Worm (Caenorhabditis elegans) whole organism, L2 larva: ENCODE results near the gene T16H12.3.

Source experiments
- C34F6.9 ChIP-seq: fragments of 150-350 bp; optimal IDR thresholded peaks from 2 replicates; lab custom pipeline; 2014; ENCODE audit warnings: missing biosample characterization, missing genetic modification characterization
- F13H6.1 ChIP-seq: sonication (generic microtip); optimal IDR thresholded peaks from 2 replicates; lab custom pipeline; 2016; ENCODE audit warnings: missing genetic modification characterization, missing compliant biosample characterization
- Y55F3AM.14 ChIP-seq: fragments of 200-800 bp; sonication (Bioruptor generic); optimal IDR thresholded peaks from 2 replicates; lab custom pipeline; 2018; ENCODE audit warnings: mild to moderate bottlenecking, missing genetic modification characterization, missing compliant biosample characterization
- alr-1 ChIP-seq: fragments of 150-350 bp; optimal IDR thresholded peaks from 2 replicates; lab custom pipeline; 2014; ENCODE audit warnings: missing biosample characterization, missing genetic modification characterization
- aly-2 ChIP-seq: fragments of 150-350 bp; optimal IDR thresholded peaks from 2 replicates; lab custom pipeline; 2014; ENCODE audit warnings: missing biosample characterization, missing genetic modification characterization
- ama-1 ChIP-seq: fragments of 150-350 bp; optimal IDR thresholded peaks from 2 replicates; lab custom pipeline; 2018; ENCODE audit warnings: inconsistent platforms
- blmp-1 ChIP-seq: sonication (generic microtip); optimal IDR thresholded peaks from 2 replicates; lab custom pipeline; 2017; ENCODE audit warnings: missing genetic modification characterization, mild to moderate bottlenecking, missing compliant biosample characterization, antibody characterized with exemption, moderate library complexity; ENCODE audit not compliant: insufficient read depth
- ceh-16 ChIP-seq: fragments of 150-350 bp; optimal IDR thresholded peaks from 2 replicates; lab custom pipeline; 2014; ENCODE audit warnings: missing biosample characterization, missing genetic modification characterization
- ceh-82 ChIP-seq: fragments of 150-350 bp; optimal IDR thresholded peaks from 2 replicates; lab custom pipeline; 2014; ENCODE audit warnings: missing biosample characterization, missing genetic modification characterization
- crh-2 ChIP-seq: sonication (generic microtip); optimal IDR thresholded peaks from 2 replicates; lab custom pipeline; 2017; ENCODE audit warnings: missing biosample characterization, missing genetic modification characterization
- elt-1 ChIP-seq: fragments of 150-350 bp; optimal IDR thresholded peaks from 2 replicates; lab custom pipeline; 2014; ENCODE audit warnings: missing biosample characterization, missing genetic modification characterization
- elt-3 ChIP-seq: sonication (generic microtip); optimal IDR thresholded peaks from 2 replicates; lab custom pipeline; 2017; ENCODE audit warnings: missing biosample characterization, missing genetic modification characterization
- gmeb-1 ChIP-seq: fragments of 150-350 bp; optimal IDR thresholded peaks from 2 replicates; lab custom pipeline; 2014; ENCODE audit warnings: missing biosample characterization, missing genetic modification characterization
- lin-11 ChIP-seq: fragments of 150-350 bp; sonication (generic microtip); optimal IDR thresholded peaks from 2 replicates; lab custom pipeline; 2014; ENCODE audit warnings: missing biosample characterization, missing genetic modification characterization, inconsistent platforms, mixed read lengths
- lin-13 ChIP-seq: fragments of 150-350 bp; optimal IDR thresholded peaks from 2 replicates; lab custom pipeline; 2014; ENCODE audit warnings: missing biosample characterization, missing genetic modification reagents, missing genetic modification characterization
- lsy-2 ChIP-seq, 2 experiments: fragments of 150-350 bp in 1 of 2; sonication (generic microtip) in 1 of 2; optimal IDR thresholded peaks; 2 replicates each; lab custom pipeline; 2014 to 2017; ENCODE audit warnings: missing biosample characterization in 2 of 2, missing genetic modification characterization in 2 of 2
- nhr-10 ChIP-seq: sonication (generic microtip); optimal IDR thresholded peaks from 2 replicates; lab custom pipeline; 2017; ENCODE audit warnings: missing biosample characterization, missing genetic modification characterization
- nhr-11 ChIP-seq: fragments of 150-350 bp; optimal IDR thresholded peaks from 2 replicates; lab custom pipeline; 2014; ENCODE audit warnings: missing biosample characterization, missing genetic modification characterization
- nhr-129 ChIP-seq: fragments of 150-350 bp; optimal IDR thresholded peaks from 2 replicates; lab custom pipeline; 2014; ENCODE audit warnings: missing biosample characterization, missing genetic modification characterization
- nhr-21 ChIP-seq: fragments of 150-350 bp; optimal IDR thresholded peaks from 2 replicates; lab custom pipeline; 2014; ENCODE audit warnings: missing biosample characterization, missing genetic modification characterization
- nhr-23 ChIP-seq: fragments of 150-350 bp; optimal IDR thresholded peaks from 2 replicates; lab custom pipeline; 2014; ENCODE audit warnings: missing biosample characterization, missing genetic modification reagents, missing genetic modification characterization
- nhr-237 ChIP-seq: fragments of 150-350 bp; optimal IDR thresholded peaks from 2 replicates; lab custom pipeline; 2014; ENCODE audit warnings: missing biosample characterization, missing genetic modification characterization
- nhr-25 ChIP-seq: fragments of 150-350 bp; sonication (generic microtip); optimal IDR thresholded peaks from 3 replicates; lab custom pipeline; 2014; ENCODE audit warnings: missing biosample characterization, missing genetic modification characterization
- sma-3 ChIP-seq: sonication (generic microtip); optimal IDR thresholded peaks from 2 replicates; lab custom pipeline; 2016; ENCODE audit warnings: missing genetic modification reagents, missing genetic modification characterization, missing compliant biosample characterization
- sma-9 ChIP-seq, 2 experiments: fragments of 150-350 bp in 1 of 2; sonication (generic microtip) in 1 of 2; optimal IDR thresholded peaks; 2 replicates each; lab custom pipeline; 2014 to 2016; ENCODE audit warnings: missing genetic modification characterization in 2 of 2, mild to moderate bottlenecking in 1 of 2, missing biosample characterization in 1 of 2, missing compliant biosample characterization in 1 of 2, missing genetic modification reagents in 1 of 2, moderate library complexity in 1 of 2
- snpc-4 ChIP-seq: fragments of 150-350 bp; optimal IDR thresholded peaks from 2 replicates; lab custom pipeline; 2014; ENCODE audit warnings: missing biosample characterization, missing genetic modification characterization
- unc-39 ChIP-seq: fragments of 150-350 bp; optimal IDR thresholded peaks from 2 replicates; lab custom pipeline; 2014; ENCODE audit warnings: missing biosample characterization, missing genetic modification characterization
- unc-55 ChIP-seq: fragments of 150-350 bp; sonication (generic microtip); optimal IDR thresholded peaks from 3 replicates; lab custom pipeline; 2014; ENCODE audit warnings: missing biosample characterization, missing genetic modification reagents, missing genetic modification characterization
- unc-62 ChIP-seq: fragments of 150-350 bp; optimal IDR thresholded peaks from 2 replicates; lab custom pipeline; 2014; ENCODE audit warnings: missing biosample characterization, missing genetic modification reagents, missing genetic modification characterization
- ztf-1 ChIP-seq: fragments of 200-800 bp; sonication (Bioruptor generic); conservative IDR thresholded peaks from 2 replicates; pipeline ENCODE4 v1.3.6; 2022; ENCODE audit warnings: missing genetic modification characterization, missing compliant biosample characterization
- ztf-11 ChIP-seq: sonication (generic microtip); optimal IDR thresholded peaks from 2 replicates; lab custom pipeline; 2017; ENCODE audit warnings: missing biosample characterization, missing genetic modification characterization
- ztf-4 ChIP-seq: fragments of 150-350 bp; optimal IDR thresholded peaks from 2 replicates; lab custom pipeline; 2014; ENCODE audit warnings: missing biosample characterization, missing genetic modification characterization

T16H12.3 gene

ce11 chrIII:10095377-10095776, 12.3 kb upstream of the T16H12.3 start:
- no peak for TF ChIP-seq blmp-1 (tag; lab: Kevin White, UChicago)
- peak in 1 of 2 experiments; percentile 66 for TF ChIP-seq lsy-2 (tag; optimal IDR thresholded peaks at IDR 0.05; lab: Kevin White, UChicago)
- TF ChIP-seq, all 48 proteins: peak for 1

- TF ChIP-seq sma-3 (peak; percentile 20), nhr-11 (tag; lab: Kevin White, UChicago) (no peak), lsy-2 (tag; optimal IDR thresholded peaks at IDR 0.05; lab: Kevin White, UChicago) (peak in 1 of 2 experiments; percentile 47), F13H6.1 (tag; lab: Kevin White, UChicago) (peak; percentile 54), sma-9 (GFP tag; optimal IDR thresholded peaks at IDR 0.05; lab: Kevin White, UChicago) (peak; percentile 19), sma-9 (tag; optimal IDR thresholded peaks at IDR 0.05; lab: Kevin White, UChicago) (no peak), nhr-21 (peak; percentile 55), elt-3 (tag; lab: Kevin White, UChicago) (no peak), nhr-25 (tag; lab: Kevin White, UChicago) (peak; percentile 43), ceh-16 (tag; lab: Kevin White, UChicago) (peak; percentile 51)
Measured at ce11 chrIII:10094538-10094937, 11.4 kb upstream of the T16H12.3 start.

ce11 chrIII:10093093-10093492, 10.0 kb upstream of the T16H12.3 start:
- TF ChIP-seq ceh-82 (no peak), nhr-129 (tag; lab: Kevin White, UChicago) (peak; percentile 21), lsy-2 (tag; optimal IDR thresholded peaks at IDR 0.05; lab: Kevin White, UChicago) (peak in 1 of 2 experiments; percentile 48), nhr-10 (tag; lab: Kevin White, UChicago) (no peak), sma-3 (no peak), gmeb-1 (tag; lab: Kevin White, UChicago) (peak; percentile 81), unc-55 (GFP tag; lab: Kevin White, UChicago) (peak; percentile 57), lin-13 (GFP tag; lab: Kevin White, UChicago) (peak; percentile 23)

ce11 chrIII:10090685-10091084, 7.6 kb upstream of the T16H12.3 start, which contains the start of gene gtf-2H2C:
Gene gtf-2H2C (minus strand): TSS chrIII:10090785.
- TF ChIP-seq ztf-4 (tag; lab: Kevin White, UChicago): no peak
- no peak for TF ChIP-seq lin-11 (tag; lab: Kevin White, UChicago)
- TF ChIP-seq nhr-23 (tag; lab: Kevin White, UChicago): no peak
- TF ChIP-seq nhr-21: no peak
- no peak for TF ChIP-seq C34F6.9 (tag; lab: Kevin White, UChicago)

ce11 chrIII:10088508-10088981, 5.5 kb upstream of the T16H12.3 start, which contains the start of gene hal-2:
Gene hal-2 (minus strand): TSS chrIII:10088931.
- no peak for TF ChIP-seq ceh-82
- TF ChIP-seq Y55F3AM.14 (GFP tag; lab: Kevin White, UChicago): no peak
- TF ChIP-seq elt-3 (tag; lab: Kevin White, UChicago): no peak
- TF ChIP-seq gmeb-1 (tag; lab: Kevin White, UChicago): no peak
- TF ChIP-seq unc-39 (tag; lab: Kevin White, UChicago): no peak
- TF ChIP-seq ztf-11 (tag; lab: Kevin White, UChicago): no peak
- no peak for TF ChIP-seq C34F6.9 (tag; lab: Kevin White, UChicago)
- TF ChIP-seq nhr-237 (tag; lab: Kevin White, UChicago): no peak
- TF ChIP-seq ama-1 (lab: Kevin White, UChicago): no peak
- TF ChIP-seq snpc-4 (tag; lab: Kevin White, UChicago): no peak
- no peak for TF ChIP-seq ztf-1 (GFP tag; lab: Robert Waterston, UW)
- no peak for TF ChIP-seq elt-1 (tag; lab: Kevin White, UChicago)
- TF ChIP-seq ceh-16 (tag; lab: Kevin White, UChicago): no peak
- no peak for TF ChIP-seq unc-62 (GFP tag; lab: Kevin White, UChicago)
- no peak for TF ChIP-seq nhr-11 (tag; lab: Kevin White, UChicago)
- no peak for TF ChIP-seq aly-2
- no peak for TF ChIP-seq alr-1 (tag; lab: Kevin White, UChicago)
- TF ChIP-seq lsy-2 (tag; optimal IDR thresholded peaks at IDR 0.05; lab: Kevin White, UChicago): no peak
- no peak for TF ChIP-seq crh-2 (tag; lab: Kevin White, UChicago)
- TF ChIP-seq nhr-21: no peak
